Worm (Caenorhabditis elegans): ENCODE results near the gene ahsa-1.

ahsa-1 gene

DNA sequence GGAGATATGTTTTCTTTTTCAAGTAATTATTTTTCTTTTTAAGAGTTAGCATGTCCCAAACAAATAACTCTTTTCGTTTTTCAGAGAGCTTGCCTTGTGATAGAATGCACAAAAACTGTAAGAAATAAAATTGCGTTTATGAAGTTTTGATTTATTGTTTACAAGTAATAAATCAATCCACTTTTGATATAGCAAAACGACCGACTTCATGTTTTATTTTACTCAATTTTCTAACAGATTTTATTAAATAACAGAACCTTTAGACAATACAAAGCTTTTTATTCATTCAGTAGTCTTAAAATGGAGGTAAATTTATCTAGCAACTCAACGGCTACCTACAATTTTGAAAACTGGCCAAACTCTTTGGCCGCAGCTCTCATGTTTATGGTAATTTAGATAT, 9.6 kb upstream of the ahsa-1 start, which contains the start of gene srx-78:
Gene srx-78, plus strand, starts transcription at position 301 of the 400 bp plus-strand sequence.
- TF ChIP-seq zag-1 (tag; optimal IDR thresholded peaks at IDR 0.05) (no peak), mbf-1 (tag; optimal IDR thresholded peaks at IDR 0.05) (no peak), ceh-16 (tag; optimal IDR thresholded peaks at IDR 0.05) (no peak), skn-1 (tag; optimal IDR thresholded peaks at IDR 0.05) (no peak), ztf-4 (tag; optimal IDR thresholded peaks at IDR 0.05) (no peak), Y55F3AM.14 (GFP tag; optimal IDR thresholded peaks at IDR 0.05) (no peak), lin-39 (tag; optimal IDR thresholded peaks at IDR 0.05) (no peak), nhr-12 (tag; optimal IDR thresholded peaks at IDR 0.05) (no peak), ama-1 (optimal IDR thresholded peaks at IDR 0.05) (no peak), snpc-4 (tag; optimal IDR thresholded peaks at IDR 0.05) (no peak), nhr-10 (tag; optimal IDR thresholded peaks at IDR 0.05) (no peak), mab-5 (tag; optimal IDR thresholded peaks at IDR 0.05) (no peak), sem-4 (tag; optimal IDR thresholded peaks at IDR 0.05) (no peak), nhr-23 (tag; optimal IDR thresholded peaks at IDR 0.05) (no peak)

DNA sequence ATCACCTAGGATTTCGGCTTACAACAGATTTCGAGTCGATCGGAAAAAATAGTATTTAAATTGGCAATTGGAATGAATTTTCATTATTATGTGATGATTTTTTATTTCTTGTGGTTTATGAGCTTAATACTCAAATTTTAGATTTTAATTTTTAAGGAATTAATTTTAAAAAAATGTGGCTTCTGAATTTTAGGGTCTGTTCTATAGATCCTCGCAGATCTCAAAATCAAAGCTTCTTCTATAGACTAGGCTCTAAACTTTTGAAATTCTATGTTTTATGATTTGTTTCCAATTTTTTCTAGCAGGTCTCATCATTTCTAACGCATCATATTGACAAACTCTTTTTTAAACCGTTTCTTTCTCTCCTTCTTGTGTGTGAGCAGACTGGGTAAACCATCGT, 7.5 kb upstream of the ahsa-1 start, which contains the start of gene txt-12:
Gene txt-12, plus strand, starts transcription at position 301 of the 400 bp plus-strand sequence.
- no peak for TF ChIP-seq dmd-4 (tag; optimal IDR thresholded peaks at IDR 0.05)
- TF ChIP-seq unc-55 (GFP tag; optimal IDR thresholded peaks at IDR 0.05) = no peak
- TF ChIP-seq aly-2 (tag; optimal IDR thresholded peaks at IDR 0.05) = no peak
- TF ChIP-seq ztf-1 (GFP tag; conservative IDR thresholded peaks at IDR 0.05) = no peak
- no peak for TF ChIP-seq nhr-11 (tag; optimal IDR thresholded peaks at IDR 0.05)
- TF ChIP-seq ceh-16 (tag; optimal IDR thresholded peaks at IDR 0.05) = no peak
- no peak for TF ChIP-seq sma-3 (GFP tag; optimal IDR thresholded peaks at IDR 0.05)
- no peak for TF ChIP-seq gmeb-1 (tag; optimal IDR thresholded peaks at IDR 0.05)
- no peak for TF ChIP-seq R02D3.7 (tag; optimal IDR thresholded peaks at IDR 0.05)
- TF ChIP-seq lin-39 (tag; optimal IDR thresholded peaks at IDR 0.05) = no peak
- no peak for TF ChIP-seq sem-4 (tag; optimal IDR thresholded peaks at IDR 0.05)
- no peak for TF ChIP-seq sma-9 (GFP tag; optimal IDR thresholded peaks at IDR 0.05)
- no peak for TF ChIP-seq sma-9 (tag; optimal IDR thresholded peaks at IDR 0.05)
- no peak for TF ChIP-seq lin-13 (GFP tag; optimal IDR thresholded peaks at IDR 0.05)

ce11 chrV:15090457-15090856, 5.3 kb upstream of the ahsa-1 start, which contains the start of gene C01G10.17:
Gene C01G10.17 (plus strand): TSS chrV:15090757.
- TF ChIP-seq mab-5 (tag; optimal IDR thresholded peaks at IDR 0.05) (no peak), ztf-1 (GFP tag; conservative IDR thresholded peaks at IDR 0.05) (no peak), lin-13 (GFP tag; optimal IDR thresholded peaks at IDR 0.05) (no peak), C34F6.9 (tag; optimal IDR thresholded peaks at IDR 0.05) (no peak), sma-3 (GFP tag; optimal IDR thresholded peaks at IDR 0.05) (no peak), snpc-4 (tag; optimal IDR thresholded peaks at IDR 0.05) (no peak), gmeb-1 (tag; optimal IDR thresholded peaks at IDR 0.05) (no peak), nhr-11 (tag; optimal IDR thresholded peaks at IDR 0.05) (no peak), elt-1 (tag; optimal IDR thresholded peaks at IDR 0.05) (no peak), F13H6.1 (tag; optimal IDR thresholded peaks at IDR 0.05) (no peak), peb-1 (tag; optimal IDR thresholded peaks at IDR 0.05) (no peak), lin-11 (tag; optimal IDR thresholded peaks at IDR 0.05) (no peak)

DNA sequence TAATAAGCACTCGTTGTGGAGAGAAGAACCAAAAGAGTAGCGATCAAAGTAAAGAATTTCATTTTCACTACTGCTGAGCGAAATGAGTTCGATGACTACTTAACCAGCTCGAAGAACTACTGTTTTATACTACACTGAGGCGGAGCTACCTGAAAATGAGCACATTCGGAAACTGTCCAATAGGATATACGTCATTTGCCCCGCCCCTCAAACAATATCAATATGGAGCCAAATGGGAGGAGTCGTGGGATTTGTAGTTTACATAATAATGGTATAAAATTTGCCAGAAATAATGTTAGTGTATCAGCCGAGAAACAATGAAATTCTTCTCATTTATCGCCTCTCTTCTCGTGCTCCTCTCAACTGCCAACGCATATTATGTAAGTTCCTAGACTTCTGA, 4.3 kb upstream of the ahsa-1 start, which contains the start of the genes C01G10.5 and C01G10.4:
Gene C01G10.5, minus strand, starts transcription at position 101 of the 400 bp plus-strand sequence.
Gene C01G10.4, plus strand, starts transcription at position 303 of the 400 bp plus-strand sequence.
- TF ChIP-seq sem-4 (tag; optimal IDR thresholded peaks at IDR 0.05) = no peak
- TF ChIP-seq unc-55 (GFP tag; optimal IDR thresholded peaks at IDR 0.05) = no peak
- TF ChIP-seq peb-1 (tag; optimal IDR thresholded peaks at IDR 0.05) = no peak
- no peak for TF ChIP-seq elt-1 (tag; optimal IDR thresholded peaks at IDR 0.05)
- TF ChIP-seq gmeb-1 (tag; optimal IDR thresholded peaks at IDR 0.05) = no peak
- no peak for TF ChIP-seq nhr-237 (tag; optimal IDR thresholded peaks at IDR 0.05)

DNA sequence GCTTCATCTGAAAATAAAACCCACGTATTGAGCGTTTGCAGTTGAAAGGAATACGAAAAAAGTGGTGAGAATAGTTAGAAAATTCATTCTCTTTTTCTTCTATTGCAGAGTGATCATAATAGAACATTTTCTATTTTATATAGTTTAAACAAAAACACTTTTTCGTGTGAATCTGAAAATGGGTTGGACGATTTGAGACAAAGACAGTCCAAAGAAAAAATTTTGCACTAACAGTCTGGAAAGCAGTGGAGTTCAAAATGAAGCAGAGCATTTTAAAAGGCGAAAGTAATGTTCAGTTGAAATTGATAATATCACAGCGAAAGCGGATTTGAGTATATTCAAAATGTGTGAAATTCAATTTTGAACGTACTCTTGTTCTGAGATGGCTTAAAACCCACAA, 3.4 kb upstream of the ahsa-1 start, which contains the start of gene C01G10.18:
Gene C01G10.18, minus strand, starts transcription at position 101 of the 400 bp plus-strand sequence.
- TF ChIP-seq nhr-25 (tag; optimal IDR thresholded peaks at IDR 0.05) (no peak), crh-2 (tag; optimal IDR thresholded peaks at IDR 0.05) (no peak), blmp-1 (tag; optimal IDR thresholded peaks at IDR 0.05; ENCODE audit: insufficient read depth) (no peak), dmd-4 (tag; optimal IDR thresholded peaks at IDR 0.05) (no peak)
